Worm (Caenorhabditis elegans): ENCODE measurements around the gene Y94H6A.5.
A peak's percentile ranks its signal among the peaks of the same experiment; 100 is the strongest.
"Not testable (repeated sequence)": the region's sequence is repeated elsewhere in the genome, so short reads cannot be mapped to it uniquely, and the experiment has no call there.

The Y94H6A.5 gene

ce11 chrIV:2734675-2735074 is 30.9 kb upstream of the Y94H6A.5 start:
- TF ChIP-seq ceh-13 (GFP tag; optimal IDR thresholded peaks at IDR 0.05) (no peak), scrt-1 (GFP tag; IDR thresholded peaks at IDR 0.05) (no peak), hnd-1 (tag; optimal IDR thresholded peaks at IDR 0.05) (no peak), hmbx-1 (tag; optimal IDR thresholded peaks at IDR 0.05) (no peak), sea-1 (GFP tag; conservative IDR thresholded peaks at IDR 0.05) (no peak), aly-1 (tag; optimal IDR thresholded peaks at IDR 0.05) (no peak), ceh-36 (tag; optimal IDR thresholded peaks at IDR 0.05) (no peak), tbx-11 (GFP tag; IDR thresholded peaks at IDR 0.05) (no peak), flt-1 (GFP tag; IDR thresholded peaks at IDR 0.05) (no peak), tbx-37 (GFP tag; conservative IDR thresholded peaks at IDR 0.05) (no peak), ets-7 (tag; optimal IDR thresholded peaks at IDR 0.05) (no peak), ama-1 (optimal IDR thresholded peaks at IDR 0.05) (no peak), F13C5.2 (tag; optimal IDR thresholded peaks at IDR 0.05) (no peak), tra-4 (tag; optimal IDR thresholded peaks at IDR 0.05) (no peak), pes-1 (GFP tag; IDR thresholded peaks at IDR 0.05) (no peak), B0310.2 (tag; optimal IDR thresholded peaks at IDR 0.05) (no peak)

ce11 chrIV:2729957-2730356 is 26.2 kb upstream of the Y94H6A.5 start, which contains the start of gene Y94H6A.2:
Gene Y94H6A.2, plus strand, starts transcription at chrIV:2730292.
- no peak for TF ChIP-seq hnd-1 (tag; optimal IDR thresholded peaks at IDR 0.05)
- TF ChIP-seq B0310.2 (tag; optimal IDR thresholded peaks at IDR 0.05), result no peak
- TF ChIP-seq ama-1 (optimal IDR thresholded peaks at IDR 0.05), result no peak
- no peak for TF ChIP-seq aly-1 (tag; optimal IDR thresholded peaks at IDR 0.05)
- TF ChIP-seq ceh-13 (GFP tag; optimal IDR thresholded peaks at IDR 0.05), result no peak
- TF ChIP-seq ets-7 (tag; optimal IDR thresholded peaks at IDR 0.05), result no peak
- no peak for TF ChIP-seq sea-1 (GFP tag; conservative IDR thresholded peaks at IDR 0.05)
- TF ChIP-seq scrt-1 (GFP tag; IDR thresholded peaks at IDR 0.05), result no peak
- TF ChIP-seq tra-4 (tag; optimal IDR thresholded peaks at IDR 0.05), result no peak
- no peak for TF ChIP-seq F13C5.2 (tag; optimal IDR thresholded peaks at IDR 0.05)

- TF ChIP-seq B0310.2 (tag; optimal IDR thresholded peaks at IDR 0.05) (no peak), hmg-4 (GFP tag; optimal IDR thresholded peaks at IDR 0.05) (no peak), tbx-37 (GFP tag; conservative IDR thresholded peaks at IDR 0.05) (peak; percentile 50), F13C5.2 (tag; optimal IDR thresholded peaks at IDR 0.05) (peak; percentile 58)
Measured at ce11 chrIV:2725784-2726183, 22.0 kb upstream of the Y94H6A.5 start, which contains the start of gene ubxn-2. Gene ubxn-2, minus strand, starts transcription at chrIV:2725819.

ce11 chrIV:2719734-2720133 is 16.0 kb upstream of the Y94H6A.5 start, which contains the start of gene ndua-12:
Gene ndua-12, minus strand, starts transcription at chrIV:2719834.
- not testable (repeated sequence) for TF ChIP-seq F13C5.2 (tag; optimal IDR thresholded peaks at IDR 0.05); ama-1 (optimal IDR thresholded peaks at IDR 0.05); ets-7 (tag; optimal IDR thresholded peaks at IDR 0.05)

ce11 chrIV:2716474-2716873 is 12.7 kb upstream of the Y94H6A.5 start, which contains the start of gene Y94H6A.7:
Gene Y94H6A.7, minus strand, starts transcription at chrIV:2716574.
- not testable (repeated sequence) for TF ChIP-seq hmg-4 (GFP tag; optimal IDR thresholded peaks at IDR 0.05); sea-1 (GFP tag; conservative IDR thresholded peaks at IDR 0.05); tbx-11 (GFP tag; IDR thresholded peaks at IDR 0.05)

- no peak for TF ChIP-seq ets-7 (tag; optimal IDR thresholded peaks at IDR 0.05)
Measured at ce11 chrIV:2712935-2713334, 9.2 kb upstream of the Y94H6A.5 start, which contains the start of gene Y94H6A.12. Gene Y94H6A.12, minus strand, starts transcription at chrIV:2713035.

- TF ChIP-seq pes-1 (GFP tag; IDR thresholded peaks at IDR 0.05), result no peak
- TF ChIP-seq hmbx-1 (tag; optimal IDR thresholded peaks at IDR 0.05), result no peak
- TF ChIP-seq ceh-13 (GFP tag; optimal IDR thresholded peaks at IDR 0.05), result no peak
- TF ChIP-seq scrt-1 (GFP tag; IDR thresholded peaks at IDR 0.05), result no peak
- TF ChIP-seq tbx-11 (GFP tag; IDR thresholded peaks at IDR 0.05), result no peak
- no peak for TF ChIP-seq aly-1 (tag; optimal IDR thresholded peaks at IDR 0.05)
- no peak for TF ChIP-seq F13C5.2 (tag; optimal IDR thresholded peaks at IDR 0.05)
- TF ChIP-seq hnd-1 (tag; optimal IDR thresholded peaks at IDR 0.05), result no peak
- TF ChIP-seq tra-4 (tag; optimal IDR thresholded peaks at IDR 0.05), result no peak
- TF ChIP-seq hmg-4 (GFP tag; optimal IDR thresholded peaks at IDR 0.05), result no peak
- no peak for TF ChIP-seq B0310.2 (tag; optimal IDR thresholded peaks at IDR 0.05)
- TF ChIP-seq ama-1 (optimal IDR thresholded peaks at IDR 0.05), result no peak
- TF ChIP-seq ets-7 (tag; optimal IDR thresholded peaks at IDR 0.05), result no peak
- TF ChIP-seq sea-1 (GFP tag; conservative IDR thresholded peaks at IDR 0.05), result no peak
- TF ChIP-seq ceh-36 (tag; optimal IDR thresholded peaks at IDR 0.05), result no peak
- no peak for TF ChIP-seq flt-1 (GFP tag; IDR thresholded peaks at IDR 0.05)
- TF ChIP-seq tbx-37 (GFP tag; conservative IDR thresholded peaks at IDR 0.05), result no peak
Measured at ce11 chrIV:2711122-2711669, 7.4 kb upstream of the Y94H6A.5 start.

- TF ChIP-seq ets-7 (tag; optimal IDR thresholded peaks at IDR 0.05) (no peak), aly-1 (tag; optimal IDR thresholded peaks at IDR 0.05) (no peak), tra-4 (tag; optimal IDR thresholded peaks at IDR 0.05) (no peak), ceh-36 (tag; optimal IDR thresholded peaks at IDR 0.05) (no peak), flt-1 (GFP tag; IDR thresholded peaks at IDR 0.05) (no peak), ama-1 (optimal IDR thresholded peaks at IDR 0.05) (no peak), ceh-13 (GFP tag; optimal IDR thresholded peaks at IDR 0.05) (no peak), hnd-1 (tag; optimal IDR thresholded peaks at IDR 0.05) (no peak), tbx-11 (GFP tag; IDR thresholded peaks at IDR 0.05) (no peak), pes-1 (GFP tag; IDR thresholded peaks at IDR 0.05) (no peak), hmbx-1 (tag; optimal IDR thresholded peaks at IDR 0.05) (no peak)
Measured at ce11 chrIV:2710203-2710935, 6.6 kb upstream of the Y94H6A.5 start, which contains the start of gene Y94H6A.10. Gene Y94H6A.10, minus strand, starts transcription at chrIV:2710666.
